Fruit fly (Drosophila melanogaster): Measurements from ENCODE around the gene path.

The path gene

DNA sequence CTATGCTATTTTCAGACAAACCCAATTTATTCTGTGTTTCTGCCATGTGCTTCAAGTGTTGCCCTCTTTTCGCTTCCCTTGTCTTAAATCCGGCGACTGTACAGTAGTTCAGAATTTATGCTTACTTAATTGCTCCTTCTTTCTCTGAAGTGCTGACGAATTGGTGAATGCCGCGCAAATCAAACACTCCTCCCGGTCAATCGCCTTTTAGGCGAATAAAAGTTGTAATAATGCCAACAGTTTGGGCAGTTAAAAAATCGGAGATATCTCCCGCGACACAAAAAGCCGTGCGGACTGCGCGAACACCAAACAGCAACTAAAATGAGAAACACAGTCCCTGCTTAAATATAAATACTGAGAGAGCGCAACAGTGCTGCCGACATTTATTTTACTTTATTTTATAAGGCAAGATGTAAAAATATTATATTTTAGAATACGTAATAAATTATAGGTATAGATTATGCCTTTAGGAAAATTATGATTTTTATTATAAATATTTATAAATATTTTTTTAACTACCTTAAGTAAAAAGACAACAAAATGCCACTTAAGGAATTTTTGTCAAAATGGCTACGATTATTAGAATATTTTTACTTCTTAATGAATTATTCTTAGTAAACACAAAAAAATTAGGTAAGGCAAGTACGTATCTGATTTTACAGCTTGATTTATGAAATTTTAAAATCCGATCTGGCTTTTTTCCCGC is at the start of gene path:
TSS of gene path (minus strand) at position 322 of the 706 bp plus-strand sequence.
- TF ChIP-seq CG7101 (tag; optimal IDR thresholded peaks at IDR 0.05) (peak; percentile 42), CG5204 (GFP tag; optimal IDR thresholded peaks at IDR 0.05) (no peak), Crg-1 (GFP tag; optimal IDR thresholded peaks at IDR 0.05) (no peak), Clk (GFP tag; optimal IDR thresholded peaks at IDR 0.05) (no peak), cnc (optimal IDR thresholded peaks at IDR 0.05) (no peak), Mnt (GFP tag; optimal IDR thresholded peaks at IDR 0.05) (peak; percentile 86), toe (GFP tag; optimal IDR thresholded peaks at IDR 0.05) (no peak), CG12768 (GFP tag; optimal IDR thresholded peaks at IDR 0.05) (peak; percentile 49), cic (GFP tag; optimal IDR thresholded peaks at IDR 0.05) (peak; percentile 11), CG33017 (tag; optimal IDR thresholded peaks at IDR 0.05) (peak; percentile 19), bab1 (GFP tag; optimal IDR thresholded peaks at IDR 0.05) (peak; percentile 28), CG1620 (GFP tag; optimal IDR thresholded peaks at IDR 0.05) (peak; percentile 53), pad (GFP tag; optimal IDR thresholded peaks at IDR 0.05) (no peak), CG7045 (GFP tag; optimal IDR thresholded peaks at IDR 0.05) (peak; percentile 25), ovo (GFP tag; optimal IDR thresholded peaks at IDR 0.05) (no peak), CG14711 (tag; optimal IDR thresholded peaks at IDR 0.05) (peak; percentile 48), kay (GFP tag; ENCODE audit: borderline replicate concordance) (peak; percentile 39), Hr96 (GFP tag; optimal IDR thresholded peaks at IDR 0.05) (peak; percentile 7), tj (GFP tag; optimal IDR thresholded peaks at IDR 0.05) (peak; percentile 70), CG11617 (GFP tag; optimal IDR thresholded peaks at IDR 0.05) (peak; percentile 42)

DNA sequence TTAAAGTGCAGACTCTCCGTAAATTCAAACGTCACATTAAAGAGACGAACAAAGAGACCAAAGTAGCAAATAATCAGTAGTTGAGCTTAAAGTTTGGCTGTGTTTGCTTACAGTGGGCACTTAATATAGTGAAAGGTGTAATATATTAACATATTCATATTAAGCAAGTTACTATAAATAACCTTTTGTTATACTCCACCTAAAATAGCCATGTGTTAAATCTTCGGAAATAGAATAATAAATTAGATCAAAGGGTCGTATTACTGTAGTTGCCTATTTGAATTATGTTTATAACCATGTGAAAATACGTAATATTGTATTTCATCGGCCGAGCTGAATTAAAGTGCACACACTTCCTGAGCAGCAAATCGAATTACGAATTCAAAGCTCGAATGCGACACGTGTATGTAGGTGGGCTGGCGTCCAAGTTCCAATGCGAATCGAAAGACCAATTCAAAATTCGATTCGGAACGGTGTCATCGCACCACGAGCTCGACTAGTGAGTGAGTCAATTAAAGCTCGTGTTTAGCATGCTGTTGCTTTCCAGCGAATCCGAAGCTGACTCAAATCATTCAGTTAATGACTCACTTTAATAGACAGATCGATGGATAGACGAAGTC is 47.2 kb upstream of the path start:
- TF ChIP-seq tj (GFP tag; optimal IDR thresholded peaks at IDR 0.05) (peak; percentile 13), Hr96 (GFP tag; optimal IDR thresholded peaks at IDR 0.05) (no peak), CG12768 (GFP tag; optimal IDR thresholded peaks at IDR 0.05) (peak; percentile 17), bab1 (GFP tag; optimal IDR thresholded peaks at IDR 0.05) (peak; percentile 82), Mnt (GFP tag; optimal IDR thresholded peaks at IDR 0.05) (no peak)

DNA sequence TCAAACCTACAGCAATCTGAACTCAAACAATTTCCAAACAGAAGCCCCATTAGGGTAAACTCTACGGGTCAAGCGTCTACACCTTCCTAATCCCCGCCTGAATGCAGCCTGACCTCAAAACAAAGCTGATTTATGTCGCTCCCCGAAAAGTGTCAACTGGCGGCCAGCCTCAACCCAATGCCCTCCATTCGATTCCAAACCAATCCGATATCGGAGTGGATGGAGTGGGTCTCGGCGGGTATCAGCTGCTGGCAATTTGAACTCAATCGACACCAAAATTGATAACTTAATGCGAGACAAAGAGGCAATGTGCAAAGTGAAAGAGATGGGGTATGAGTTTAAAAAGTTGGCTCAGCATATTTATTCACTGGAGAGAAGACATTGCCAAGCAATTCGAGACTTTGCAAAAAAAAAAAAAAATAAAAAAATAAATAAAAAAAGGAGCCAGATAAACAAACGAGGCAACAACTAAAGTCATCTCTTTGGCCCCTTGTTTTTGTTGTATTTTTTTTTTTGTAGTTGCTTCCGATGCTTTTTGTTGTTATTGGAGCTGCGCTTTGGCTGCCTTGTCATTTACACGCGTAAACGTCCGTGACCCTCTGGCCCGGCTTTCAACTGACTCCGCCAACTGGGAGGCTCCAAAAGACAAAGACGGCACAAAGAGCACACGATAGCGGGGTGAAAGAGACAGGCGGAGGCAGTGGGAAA is 45.9 kb upstream of the path start:
- TF ChIP-seq tj (GFP tag; optimal IDR thresholded peaks at IDR 0.05) (peak; percentile 78), cnc (optimal IDR thresholded peaks at IDR 0.05) (no peak)

DNA sequence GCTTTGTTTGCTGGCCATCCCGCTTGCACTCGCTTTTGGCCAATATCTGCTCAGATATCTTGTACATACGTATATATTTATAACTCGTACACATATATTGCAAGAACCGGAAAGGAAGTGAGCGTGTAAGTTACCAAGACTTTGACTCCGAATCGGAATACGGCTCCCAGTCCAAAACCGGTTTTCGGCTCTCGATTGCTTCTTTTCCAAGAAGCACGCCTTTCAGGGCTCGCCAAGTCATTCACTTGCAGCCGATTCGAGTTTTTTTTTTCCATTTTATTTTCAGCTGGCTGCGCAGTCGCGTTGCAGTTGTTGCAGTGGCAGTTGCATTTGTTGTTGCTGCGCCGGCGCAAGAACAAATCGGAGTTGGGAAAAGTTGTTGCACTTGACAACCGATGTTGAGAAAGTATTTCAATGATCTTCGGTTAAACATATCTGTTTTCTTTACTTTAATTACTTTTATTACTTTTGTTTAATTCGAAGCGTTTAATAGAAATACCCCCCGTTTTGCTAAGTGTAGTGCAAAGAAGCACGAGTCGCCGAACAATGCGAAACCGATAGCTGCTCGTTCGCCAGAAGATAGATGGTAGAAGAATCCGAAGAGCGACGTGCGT is 44.7 kb upstream of the path start:
- no peak for TF ChIP-seq Mnt (GFP tag; optimal IDR thresholded peaks at IDR 0.05)
- TF ChIP-seq ovo (GFP tag; optimal IDR thresholded peaks at IDR 0.05), result no peak
- no peak for TF ChIP-seq CG12768 (GFP tag; optimal IDR thresholded peaks at IDR 0.05)
- no peak for TF ChIP-seq CG33017 (tag; optimal IDR thresholded peaks at IDR 0.05)
- TF ChIP-seq Hr96 (GFP tag; optimal IDR thresholded peaks at IDR 0.05), result no peak
- TF ChIP-seq Clk (GFP tag; optimal IDR thresholded peaks at IDR 0.05), result no peak

DNA sequence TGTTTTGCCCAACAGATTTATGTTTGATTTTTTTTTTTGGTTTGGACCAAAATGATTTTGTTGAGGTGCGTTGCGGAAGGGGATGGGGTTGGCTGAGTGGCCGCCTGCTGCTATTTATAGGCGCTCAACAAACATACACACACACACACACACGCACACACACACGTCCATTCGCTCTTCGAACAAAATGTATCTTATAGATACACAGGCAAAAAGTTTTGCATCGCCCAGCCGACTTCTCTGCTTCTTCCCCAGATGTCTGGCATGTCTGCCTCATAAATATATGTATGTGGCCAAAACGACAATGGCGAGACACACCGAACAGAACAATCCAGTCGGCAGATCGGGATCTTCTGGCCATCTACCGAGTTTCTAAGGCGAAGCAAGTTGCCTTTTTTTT is 43.7 kb upstream of the path start:
- no peak for TF ChIP-seq Clk (GFP tag; optimal IDR thresholded peaks at IDR 0.05)
- no peak for TF ChIP-seq CG11617 (GFP tag; optimal IDR thresholded peaks at IDR 0.05)
- no peak for TF ChIP-seq CG7045 (GFP tag; optimal IDR thresholded peaks at IDR 0.05)

DNA sequence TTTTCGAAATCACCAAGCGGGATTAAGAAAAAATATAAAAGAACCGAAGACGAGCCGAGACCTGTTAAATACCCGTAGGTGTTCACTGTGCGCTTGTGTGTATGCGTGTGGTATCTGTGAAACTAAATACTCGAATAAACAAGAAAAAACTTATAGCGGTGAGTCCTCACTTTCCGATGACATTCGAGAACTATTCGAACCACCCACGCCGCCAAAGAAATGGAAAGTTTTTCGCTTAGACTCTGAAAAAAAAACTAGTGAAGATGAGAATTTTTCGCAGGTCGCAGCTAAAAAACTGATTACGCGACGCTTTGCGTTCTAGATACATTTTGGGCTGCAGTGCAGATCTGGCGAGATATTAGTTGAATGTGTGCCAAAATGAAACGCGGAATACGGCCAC is 42.8 kb upstream of the path start:
- TF ChIP-seq tj (GFP tag; optimal IDR thresholded peaks at IDR 0.05) (peak; percentile 78), bab1 (GFP tag; optimal IDR thresholded peaks at IDR 0.05) (no peak)

DNA sequence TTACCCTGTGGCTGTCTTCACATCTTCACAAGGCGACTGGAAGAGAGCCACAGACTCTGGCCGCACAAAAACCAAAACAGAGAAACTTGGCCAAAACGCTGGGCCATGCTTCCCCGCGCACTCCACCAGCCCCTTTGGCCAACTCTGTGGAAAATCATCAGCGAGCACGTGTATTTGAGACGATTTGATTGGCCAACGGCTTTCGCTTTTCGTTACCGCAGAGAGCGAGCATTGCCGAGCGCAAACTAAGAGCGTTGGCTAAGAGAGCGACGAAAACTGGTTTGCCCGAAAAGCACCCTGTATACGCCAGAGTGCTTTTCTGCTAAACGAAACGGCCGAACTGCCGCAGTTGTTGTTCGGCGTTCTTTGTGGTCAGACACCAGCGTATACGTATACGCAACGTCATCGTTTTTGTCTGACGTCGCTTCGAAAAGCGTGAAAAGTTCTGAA is 41.8 kb upstream of the path start, which contains the start of gene CG42673:
TSS of gene CG42673 (plus strand) at position 346 of the 450 bp plus-strand sequence.
- TF ChIP-seq CG7101 (tag; optimal IDR thresholded peaks at IDR 0.05) (no peak), CG7045 (GFP tag; optimal IDR thresholded peaks at IDR 0.05) (no peak), Mnt (GFP tag; optimal IDR thresholded peaks at IDR 0.05) (peak; percentile 93), cnc (optimal IDR thresholded peaks at IDR 0.05) (no peak), tj (GFP tag; optimal IDR thresholded peaks at IDR 0.05) (peak; percentile 63), Clk (GFP tag; optimal IDR thresholded peaks at IDR 0.05) (peak; percentile 10), CG5204 (GFP tag; optimal IDR thresholded peaks at IDR 0.05) (no peak), kay (GFP tag; ENCODE audit: borderline replicate concordance) (no peak)
